Fruit fly (Drosophila melanogaster): ENCODE data around the gene CG32318.

dm6 chr3L:1295693-1296092, 49.0 kb upstream of the CG32318 start, which contains the start of gene Rabex-5:
- TF ChIP-seq rn (GFP tag; IDR thresholded peaks at IDR 0.05), result no peak
- TF ChIP-seq Ets98B (GFP tag; IDR thresholded peaks at IDR 0.05), result no peak
- TF ChIP-seq D1 (tag; optimal IDR thresholded peaks at IDR 0.05), result no peak
- peak; percentile 34; the same call in 1 of the 2 replicates for TF ChIP-seq CG32121 (GFP tag; IDR thresholded peaks at IDR 0.05)
- TF ChIP-seq CG13204 (GFP tag; optimal IDR thresholded peaks at IDR 0.05), result no peak
- TF ChIP-seq EcR (GFP tag; optimal IDR thresholded peaks at IDR 0.05), result no peak
- no peak for TF ChIP-seq Snoo (tag; optimal IDR thresholded peaks at IDR 0.05)
- TF ChIP-seq gl (tag; optimal IDR thresholded peaks at IDR 0.05), result no peak
- no peak for TF ChIP-seq CG14655 (GFP tag; optimal IDR thresholded peaks at IDR 0.05)
- TF ChIP-seq CG4496 (GFP tag; IDR thresholded peaks at IDR 0.05), result 0 out of 3 replicates have a peak, but pooled peaks have one; percentile 25
